Fruit fly (Drosophila melanogaster) whole organism, embryonic: Measurements from ENCODE around the gene FipoQ.

ENCODE experiments used
- Blimp-1 ChIP-seq: fragments of 200-800 bp; sonication (Bioruptor generic); optimal IDR thresholded peaks from 3 replicates; lab custom pipeline; 2018; ENCODE audit warnings: missing biosample characterization, missing genetic modification characterization, mild to moderate bottlenecking, moderate library complexity, missing genetic modification reagents
- CG10321 ChIP-seq: fragments of 200-800 bp; sonication (Bioruptor generic); IDR thresholded peaks from 2 replicates; pipeline ENCODE4 v1.3.6; 2022; ENCODE audit warnings: missing biosample characterization, missing genetic modification characterization
- CG12299 ChIP-seq: fragments of 200-800 bp; sonication (Bioruptor generic); optimal IDR thresholded peaks from 2 replicates; lab custom pipeline; 2018; ENCODE audit warnings: missing biosample characterization, mild to moderate bottlenecking, missing genetic modification characterization
- CG13775 ChIP-seq: fragments of 200-800 bp; sonication (Bioruptor generic); optimal IDR thresholded peaks from 3 replicates; lab custom pipeline; 2017; ENCODE audit warnings: missing biosample characterization, mild to moderate bottlenecking, missing genetic modification characterization
- CG14667 ChIP-seq: fragments of 200-800 bp; sonication (Bioruptor generic); IDR thresholded peaks from 2 replicates; pipeline ENCODE4 v1.3.6; 2022; ENCODE audit warnings: missing biosample characterization, missing genetic modification characterization
- CG1529 ChIP-seq: fragments of 200-800 bp; sonication (Bioruptor generic); optimal IDR thresholded peaks from 3 replicates; lab custom pipeline; 2018; ENCODE audit warnings: missing biosample characterization, missing genetic modification characterization
- CG15514 ChIP-seq: fragments of 200-800 bp; sonication (Bioruptor generic); optimal IDR thresholded peaks from 3 replicates; lab custom pipeline; 2017; ENCODE audit warnings: missing biosample characterization, missing genetic modification characterization, mild to moderate bottlenecking, moderate library complexity, missing genetic modification reagents
- CG15601 ChIP-seq: fragments of 200-800 bp; sonication (Bioruptor generic); optimal IDR thresholded peaks from 3 replicates; lab custom pipeline; 2019; ENCODE audit warnings: missing biosample characterization, mild to moderate bottlenecking, missing genetic modification characterization, moderate library complexity
- CG30403 ChIP-seq: fragments of 200-800 bp; sonication (Bioruptor generic); optimal IDR thresholded peaks from 3 replicates; lab custom pipeline; 2016; ENCODE audit warnings: missing biosample characterization, missing genetic modification characterization
- CG32772 ChIP-seq: fragments of 200-800 bp; sonication (Bioruptor generic); IDR thresholded peaks from 2 replicates; pipeline ENCODE4 v1.3.6; 2022; ENCODE audit warnings: missing biosample characterization, missing genetic modification characterization
- CG4730 ChIP-seq: fragments of 200-800 bp; sonication (Bioruptor generic); IDR thresholded peaks from 2 replicates; pipeline ENCODE4 v1.3.6; 2022; ENCODE audit warnings: missing biosample characterization, missing genetic modification characterization
- CG6272 ChIP-seq: fragments of 200-800 bp; sonication (Bioruptor generic); IDR thresholded peaks from 2 replicates; pipeline ENCODE4 v1.3.6; 2022; ENCODE audit warnings: missing biosample characterization, missing genetic modification characterization
- CG8359 ChIP-seq: fragments of 200-800 bp; sonication (Bioruptor generic); optimal IDR thresholded peaks from 2 replicates; lab custom pipeline; 2017; ENCODE audit warnings: missing biosample characterization, mild to moderate bottlenecking, missing genetic modification characterization, borderline replicate concordance
- CG8388 ChIP-seq: fragments of 200-800 bp; sonication (Bioruptor generic); optimal IDR thresholded peaks from 2 replicates; lab custom pipeline; 2019; ENCODE audit warnings: missing biosample characterization, mild to moderate bottlenecking, missing genetic modification characterization, moderate library complexity
- CHES-1-like ChIP-seq: fragments of 200-800 bp; sonication (Bioruptor generic); optimal IDR thresholded peaks from 2 replicates; lab custom pipeline; 2016; ENCODE audit warnings: missing biosample characterization, missing genetic modification characterization
- Camta ChIP-seq: fragments of 200-800 bp; sonication (Bioruptor generic); optimal IDR thresholded peaks from 2 replicates; lab custom pipeline; 2016; ENCODE audit warnings: missing biosample characterization, missing genetic modification characterization
- Dbx ChIP-seq: fragments of 200-800 bp; sonication (Bioruptor generic); IDR thresholded peaks from 3 replicates; pipeline ENCODE4 v1.3.6; 2022; ENCODE audit warnings: missing biosample characterization, missing genetic modification characterization
- Dll ChIP-seq: fragments of 200-800 bp; sonication (Bioruptor generic); IDR thresholded peaks from 4 replicates; pipeline ENCODE4 v1.3.6; 2022; ENCODE audit warnings: missing biosample characterization, missing genetic modification characterization; ENCODE audit not compliant: partially characterized antibody
- Fer2 ChIP-seq: fragments of 200-800 bp; sonication (Bioruptor generic); optimal IDR thresholded peaks from 2 replicates; lab custom pipeline; 2018; ENCODE audit warnings: missing biosample characterization, mild to moderate bottlenecking, missing genetic modification characterization, moderate library complexity
- HHEX ChIP-seq: fragments of 200-800 bp; sonication (Bioruptor generic); optimal IDR thresholded peaks from 3 replicates; lab custom pipeline; 2017; ENCODE audit warnings: missing biosample characterization, mild to moderate bottlenecking, missing genetic modification characterization, missing genetic modification reagents
- HLH3B ChIP-seq: fragments of 200-800 bp; sonication (Bioruptor generic); IDR thresholded peaks from 2 replicates; pipeline ENCODE4 v1.3.6; 2022; ENCODE audit warnings: missing biosample characterization, missing genetic modification characterization
- NC2α ChIP-seq: fragments of 200-800 bp; sonication (Bioruptor generic); optimal IDR thresholded peaks from 2 replicates; lab custom pipeline; 2016; ENCODE audit warnings: missing biosample characterization, missing genetic modification characterization
- Oaz ChIP-seq: fragments of 200-800 bp; sonication (Bioruptor generic); IDR thresholded peaks from 2 replicates; pipeline ENCODE4 v1.3.6; 2022; ENCODE audit warnings: missing biosample characterization, missing genetic modification characterization
- Spps ChIP-seq: fragments of 200-800 bp; sonication (Bioruptor generic); optimal IDR thresholded peaks from 2 replicates; lab custom pipeline; 2018; ENCODE audit warnings: missing biosample characterization, mild to moderate bottlenecking, missing genetic modification characterization
- az2 ChIP-seq: fragments of 200-800 bp; sonication (Bioruptor generic); optimal IDR thresholded peaks from 3 replicates; lab custom pipeline; 2016; ENCODE audit warnings: missing biosample characterization, missing genetic modification characterization
- cas ChIP-seq: fragments of 200-800 bp; sonication (Bioruptor generic); IDR thresholded peaks from 2 replicates; pipeline ENCODE4 v1.3.6; 2022; ENCODE audit warnings: missing biosample characterization, missing genetic modification characterization
- corto ChIP-seq: fragments of 200-800 bp; sonication (Bioruptor generic); optimal IDR thresholded peaks from 2 replicates; lab custom pipeline; 2016; ENCODE audit warnings: missing biosample characterization, mild to moderate bottlenecking, missing genetic modification characterization, moderate library complexity
- crol ChIP-seq: fragments of 200-800 bp; sonication (Bioruptor generic); IDR thresholded peaks from 2 replicates; pipeline ENCODE4 v1.3.6; 2022; ENCODE audit warnings: missing biosample characterization, missing genetic modification characterization
- dan ChIP-seq: fragments of 200-800 bp; sonication (Bioruptor generic); IDR thresholded peaks from 2 replicates; pipeline ENCODE4 v1.3.6; 2022; ENCODE audit warnings: missing biosample characterization, missing genetic modification characterization
- dati ChIP-seq: fragments of 200-800 bp; sonication (Bioruptor generic); IDR thresholded peaks from 2 replicates; pipeline ENCODE4 v1.3.6; 2022; ENCODE audit warnings: missing biosample characterization, missing genetic modification characterization
- dmrt11E ChIP-seq: fragments of 200-800 bp; sonication (Bioruptor generic); optimal IDR thresholded peaks from 3 replicates; lab custom pipeline; 2018; ENCODE audit warnings: missing biosample characterization, mild to moderate bottlenecking, missing genetic modification characterization, moderate library complexity
- eve ChIP-seq, 2 experiments: fragments of >200 bp; optimal IDR thresholded peaks; 2 replicates each; lab custom pipeline; 2017; ENCODE audit warnings: missing biosample characterization in 2 of 2, missing genetic modification characterization in 2 of 2
- fd96Cb ChIP-seq: fragments of 200-800 bp; sonication (Bioruptor generic); optimal IDR thresholded peaks from 2 replicates; lab custom pipeline; 2018; ENCODE audit warnings: missing biosample characterization, mild to moderate bottlenecking, missing genetic modification characterization, moderate library complexity
- fu2 ChIP-seq: fragments of 200-800 bp; sonication (Bioruptor generic); optimal IDR thresholded peaks from 2 replicates; lab custom pipeline; 2016; ENCODE audit warnings: missing biosample characterization, missing genetic modification characterization
- gcm2 ChIP-seq: fragments of 200-800 bp; sonication (Bioruptor generic); optimal IDR thresholded peaks from 2 replicates; lab custom pipeline; 2016; ENCODE audit warnings: missing biosample characterization, missing genetic modification characterization
- grau ChIP-seq: fragments of 200-800 bp; optimal IDR thresholded peaks from 3 replicates; lab custom pipeline; 2019; ENCODE audit warnings: missing biosample characterization, mild to moderate bottlenecking, missing genetic modification characterization, moderate library complexity
- gsb-n ChIP-seq: fragments of 200-800 bp; sonication (Bioruptor generic); optimal IDR thresholded peaks from 3 replicates; lab custom pipeline; 2018; ENCODE audit warnings: missing biosample characterization, mild to moderate bottlenecking, missing genetic modification characterization
- ham ChIP-seq: fragments of 200-800 bp; sonication (Bioruptor generic); IDR thresholded peaks from 2 replicates; pipeline ENCODE4 v1.3.6; 2022; ENCODE audit warnings: missing biosample characterization, missing genetic modification characterization
- her ChIP-seq: fragments of 200-800 bp; sonication (Bioruptor generic); optimal IDR thresholded peaks from 2 replicates; lab custom pipeline; 2016; ENCODE audit warnings: missing biosample characterization, missing genetic modification characterization
- nau ChIP-seq: fragments of 200-800 bp; sonication (Bioruptor generic); optimal IDR thresholded peaks from 3 replicates; lab custom pipeline; 2017; ENCODE audit warnings: missing biosample characterization, mild to moderate bottlenecking, missing genetic modification characterization, missing genetic modification reagents
- nerfin-1 ChIP-seq: fragments of 200-800 bp; sonication (Bioruptor generic); optimal IDR thresholded peaks from 3 replicates; lab custom pipeline; 2019; ENCODE audit warnings: missing biosample characterization, mild to moderate bottlenecking, missing genetic modification characterization, moderate library complexity
- oc ChIP-seq: fragments of 200-800 bp; sonication (Bioruptor generic); optimal IDR thresholded peaks from 2 replicates; lab custom pipeline; 2018; ENCODE audit warnings: missing biosample characterization, mild to moderate bottlenecking, missing genetic modification characterization, moderate library complexity
- odd ChIP-seq: fragments of 200-800 bp; sonication (Bioruptor generic); optimal IDR thresholded peaks from 2 replicates; lab custom pipeline; 2017; ENCODE audit warnings: missing biosample characterization, mild to moderate bottlenecking, missing genetic modification characterization
- pho ChIP-seq: fragments of 200-800 bp; sonication (Bioruptor generic); optimal IDR thresholded peaks from 2 replicates; lab custom pipeline; 2016; ENCODE audit warnings: missing biosample characterization, missing genetic modification characterization
- pnt ChIP-seq: fragments of 200-800 bp; sonication (Bioruptor generic); optimal IDR thresholded peaks from 3 replicates; lab custom pipeline; 2016; ENCODE audit warnings: missing biosample characterization, missing genetic modification characterization
- pzg ChIP-seq: fragments of 200-800 bp; sonication (Bioruptor generic); optimal IDR thresholded peaks from 3 replicates; lab custom pipeline; 2018; ENCODE audit warnings: missing biosample characterization, mild to moderate bottlenecking, missing genetic modification characterization, moderate library complexity
- sc ChIP-seq, 3 experiments: fragments of >200 bp in 2 of 3; fragments of 200-800 bp in 1 of 3; sonication (Bioruptor generic) in 1 of 3; optimal IDR thresholded peaks; 2 replicates in 2 of 3; 3 replicates in 1 of 3; lab custom pipeline; 2017; ENCODE audit warnings: mild to moderate bottlenecking in 1 of 3, missing biosample characterization in 1 of 3, missing genetic modification characterization in 1 of 3, missing genetic modification reagents in 1 of 3
- sqz ChIP-seq: fragments of 200-800 bp; sonication (Bioruptor generic); optimal IDR thresholded peaks from 3 replicates; lab custom pipeline; 2018; ENCODE audit warnings: missing biosample characterization, mild to moderate bottlenecking, missing genetic modification characterization
- stwl ChIP-seq: fragments of 200-800 bp; sonication (Bioruptor generic); optimal IDR thresholded peaks from 3 replicates; lab custom pipeline; 2018; ENCODE audit warnings: missing biosample characterization, mild to moderate bottlenecking, missing genetic modification characterization, moderate library complexity
- tio ChIP-seq: fragments of 200-800 bp; sonication (Bioruptor generic); optimal IDR thresholded peaks from 2 replicates; lab custom pipeline; 2017; ENCODE audit warnings: missing biosample characterization, missing genetic modification characterization, inconsistent platforms
- z ChIP-seq: fragments of 200-800 bp; sonication (Bioruptor generic); IDR thresholded peaks from 3 replicates; pipeline ENCODE4 v1.3.6; 2022; ENCODE audit warnings: missing biosample characterization, missing genetic modification characterization

The FipoQ gene

DNA sequence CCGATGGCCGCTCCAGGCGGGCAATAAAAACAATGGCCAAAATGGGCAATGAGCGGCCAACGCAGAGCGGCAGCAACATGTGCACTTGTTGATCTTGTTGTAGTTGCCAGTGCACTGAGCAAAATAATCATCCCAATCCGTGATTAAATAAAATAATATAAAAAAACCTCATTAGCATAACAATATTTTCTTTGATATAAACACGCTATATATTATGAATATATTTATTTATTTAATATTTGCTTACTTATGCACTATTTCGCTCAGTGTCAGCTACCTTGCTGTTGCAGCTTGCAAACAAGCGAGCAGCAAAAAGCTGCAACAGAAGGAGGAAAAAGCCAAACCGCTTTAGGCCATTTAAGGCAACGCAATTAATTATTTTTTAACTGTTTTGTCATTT, 24.8 kb downstream of the FipoQ start (continued):
- TF ChIP-seq oc, result no peak
- no peak for TF ChIP-seq CHES-1-like (GFP tag; lab: Kevin White, UChicago)
- peak; percentile 31; the same call in 1 of the 2 replicates for TF ChIP-seq HLH3B
- no peak for TF ChIP-seq nau
- no peak for TF ChIP-seq stwl (tag; lab: Kevin White, UChicago)
- TF ChIP-seq Oaz (GFP tag; lab: Robert Waterston, UW), result no peak
- TF ChIP-seq CG8388, result peak; percentile 39
- no peak for TF ChIP-seq HHEX (GFP tag; lab: Kevin White, UChicago)
- no peak for TF ChIP-seq cas (GFP tag; lab: Robert Waterston, UW)
- TF ChIP-seq CG12299, result no peak
- no peak for TF ChIP-seq z (GFP tag; lab: Robert Waterston, UW)
- TF ChIP-seq Camta (GFP tag; lab: Kevin White, UChicago), result no peak
- TF ChIP-seq CG15601 (tag; lab: Kevin White, UChicago), result no peak
- peak; percentile 31 for TF ChIP-seq az2 (GFP tag; lab: Kevin White, UChicago)
- TF ChIP-seq CG1529, result peak; percentile 3
- TF ChIP-seq Dbx (GFP tag; lab: Robert Waterston, UW), result no peak
- no peak for TF ChIP-seq dati (GFP tag; lab: Robert Waterston, UW)
- TF ChIP-seq CG4730 (GFP tag; lab: Robert Waterston, UW), result no peak
- TF ChIP-seq fd96Cb (tag; lab: Kevin White, UChicago), result peak; percentile 40
- no peak for TF ChIP-seq CG10321 (GFP tag; lab: Robert Waterston, UW)
- TF ChIP-seq pho, result no peak
- peak; percentile 42 for TF ChIP-seq Blimp-1 (GFP tag; lab: Kevin White, UChicago)
- peak; percentile 20 for TF ChIP-seq grau
- TF ChIP-seq pnt (GFP tag; lab: Kevin White, UChicago), result no peak
- TF ChIP-seq pzg (GFP tag; lab: Kevin White, UChicago), result no peak
- peak; percentile 30; the same call in 1 of the 2 replicates for TF ChIP-seq CG32772
- peak; percentile 10 for TF ChIP-seq Spps (tag; lab: Kevin White, UChicago)
- TF ChIP-seq nerfin-1 (tag; lab: Kevin White, UChicago), result no peak
- TF ChIP-seq CG14667 (GFP tag; lab: Robert Waterston, UW), result 0 out of 2 replicates have a peak, but pooled peaks have one; percentile 18
- no peak for TF ChIP-seq CG8359 (GFP tag; lab: Kevin White, UChicago)
- TF ChIP-seq fu2, result no peak
- no peak for TF ChIP-seq tio (GFP tag; lab: Kevin White, UChicago)
- peak; percentile 36 for TF ChIP-seq gsb-n
- peak; percentile 24 for TF ChIP-seq corto (GFP tag; lab: Kevin White, UChicago)
- TF ChIP-seq CG6272 (GFP tag; lab: Robert Waterston, UW), result no peak
- no peak for TF ChIP-seq Fer2 (tag; lab: Kevin White, UChicago)
- TF ChIP-seq sc (optimal IDR thresholded peaks at IDR 0.05; lab: Kevin White, UChicago), result no peak
- no peak for TF ChIP-seq sc (GFP tag; optimal IDR thresholded peaks at IDR 0.05; lab: Kevin White, UChicago)
- no peak for TF ChIP-seq sqz (GFP tag; lab: Kevin White, UChicago)
- TF ChIP-seq dmrt11E (tag; lab: Kevin White, UChicago), result peak; percentile 75
- no peak for TF ChIP-seq odd (GFP tag; lab: Kevin White, UChicago)
- no peak for TF ChIP-seq Dll (GFP tag; lab: Robert Waterston, UW)
- TF ChIP-seq her, result no peak
- peak; percentile 39 for TF ChIP-seq CG13775 (GFP tag; lab: Kevin White, UChicago)
- TF ChIP-seq NC2α (GFP tag; lab: Kevin White, UChicago), result no peak
- no peak for TF ChIP-seq eve (GFP tag; optimal IDR thresholded peaks at IDR 0.05; lab: Kevin White, UChicago)
- TF ChIP-seq ham (GFP tag; lab: Robert Waterston, UW), result no peak
- TF ChIP-seq CG30403 (GFP tag; lab: Kevin White, UChicago), result peak; percentile 33
- TF ChIP-seq gcm2, result no peak
- TF ChIP-seq crol, result no peak
- no peak for TF ChIP-seq CG15514 (GFP tag; lab: Kevin White, UChicago)
- no peak for TF ChIP-seq dan (GFP tag; lab: Robert Waterston, UW)
